Fruit fly (Drosophila melanogaster) S2 (cell line): ENCODE data around the gene Lk6.

Experiments
- CG8478 ChIP-seq: fragments of >200 bp; optimal IDR thresholded peaks from 2 replicates; lab custom pipeline; 2018
- CTCF ChIP-seq, 2 experiments: fragments of >200 bp; optimal IDR thresholded peaks; 2 replicates each; lab custom pipeline; 2018

Lk6 gene

dm6 chr3R:11764279-11764880, at the start of gene Lk6:
Lk6 (minus strand) TSS chr3R:11764457.
- TF ChIP-seq CTCF (optimal IDR thresholded peaks at IDR 0.05; lab: Kevin White, UChicago) = peak; percentile 85 to 90
- no peak for TF ChIP-seq CG8478 (lab: Kevin White, UChicago)

dm6 chr3R:11812881-11813466, 48.7 kb upstream of the Lk6 start, which contains the start of gene ClC-a:
ClC-a (minus strand) TSS chr3R:11813207.
- TF ChIP-seq CG8478 (lab: Kevin White, UChicago) = no peak
- no peak for TF ChIP-seq CTCF (optimal IDR thresholded peaks at IDR 0.05; lab: Kevin White, UChicago)

dm6 chr3R:11812479-11812878, 48.2 kb upstream of the Lk6 start:
- no peak for TF ChIP-seq CTCF (optimal IDR thresholded peaks at IDR 0.05; lab: Kevin White, UChicago)
- TF ChIP-seq CG8478 (lab: Kevin White, UChicago) = no peak

- no peak for TF ChIP-seq CG8478 (lab: Kevin White, UChicago)
- no peak for TF ChIP-seq CTCF (optimal IDR thresholded peaks at IDR 0.05; lab: Kevin White, UChicago)
These were observed 46.7 kb upstream of the Lk6 start for dm6 chr3R:11810831-11811484.

dm6 chr3R:11809620-11810019, 45.4 kb upstream of the Lk6 start:
- TF ChIP-seq CG8478 (lab: Kevin White, UChicago) = no peak
- TF ChIP-seq CTCF (optimal IDR thresholded peaks at IDR 0.05; lab: Kevin White, UChicago) = no peak

- TF ChIP-seq CG8478 (lab: Kevin White, UChicago) = no peak
- no peak for TF ChIP-seq CTCF (optimal IDR thresholded peaks at IDR 0.05; lab: Kevin White, UChicago)
These were observed 43.4 kb upstream of the Lk6 start for dm6 chr3R:11807641-11808040.

dm6 chr3R:11806753-11807152, 42.5 kb upstream of the Lk6 start:
- TF ChIP-seq CTCF (optimal IDR thresholded peaks at IDR 0.05; lab: Kevin White, UChicago) = no peak
- no peak for TF ChIP-seq CG8478 (lab: Kevin White, UChicago)

dm6 chr3R:11805584-11805983, 41.3 kb upstream of the Lk6 start:
- TF ChIP-seq CG8478 (lab: Kevin White, UChicago) (no peak), CTCF (optimal IDR thresholded peaks at IDR 0.05; lab: Kevin White, UChicago) (no peak)

- no peak for TF ChIP-seq CG8478 (lab: Kevin White, UChicago)
- TF ChIP-seq CTCF (optimal IDR thresholded peaks at IDR 0.05; lab: Kevin White, UChicago) = no peak
These were observed 32.5 kb upstream of the Lk6 start, which contains the start of gene Sbf for dm6 chr3R:11796780-11797179. Sbf (minus strand) TSS chr3R:11796948.

- no peak for TF ChIP-seq CG8478 (lab: Kevin White, UChicago)
- peak in 1 of 2 experiments; percentile 27 for TF ChIP-seq CTCF (optimal IDR thresholded peaks at IDR 0.05; lab: Kevin White, UChicago)
These were observed 22.5 kb upstream of the Lk6 start, which contains the start of the genes prd1 and HisCl1 for dm6 chr3R:11786695-11787226. prd1 (minus strand) TSS chr3R:11787014. HisCl1 (plus strand) TSS chr3R:11787176.

- TF ChIP-seq CTCF (optimal IDR thresholded peaks at IDR 0.05; lab: Kevin White, UChicago) = no peak
- no peak for TF ChIP-seq CG8478 (lab: Kevin White, UChicago)
These were observed 16.0 kb upstream of the Lk6 start for dm6 chr3R:11780181-11780688.

dm6 chr3R:11779357-11780018, 15.2 kb upstream of the Lk6 start:
- TF ChIP-seq CG8478 (lab: Kevin White, UChicago) (no peak), CTCF (optimal IDR thresholded peaks at IDR 0.05; lab: Kevin White, UChicago) (no peak)

- TF ChIP-seq CG8478 (lab: Kevin White, UChicago) = no peak
- no peak for TF ChIP-seq CTCF (optimal IDR thresholded peaks at IDR 0.05; lab: Kevin White, UChicago)
These were observed 14.6 kb upstream of the Lk6 start for dm6 chr3R:11778879-11779278.
